Fruit fly (Drosophila melanogaster): Measurements from ENCODE around the gene Fur1.

Gene Fur1

dm6 chr3R:25515450-25516288, 42.8 kb upstream of the Fur1 start, which contains the start of gene msi (continued):
- TF ChIP-seq ssp (GFP tag; IDR thresholded peaks at IDR 0.05) (peak; percentile 96), pita (GFP tag; optimal IDR thresholded peaks at IDR 0.05) (no peak), CG31388 (GFP tag; optimal IDR thresholded peaks at IDR 0.05) (peak; percentile 93), CG32772 (GFP tag; IDR thresholded peaks at IDR 0.05) (peak; percentile 99), inv (GFP tag; IDR thresholded peaks at IDR 0.05; ENCODE audit: partially characterized antibody) (peak; percentile 48; the same call in 1 of the 2 replicates), scrt (GFP tag; optimal IDR thresholded peaks at IDR 0.05) (peak; percentile 97), run (tag; optimal IDR thresholded peaks at IDR 0.05) (peak; percentile 99), Ptx1 (GFP tag; IDR thresholded peaks at IDR 0.05) (peak; percentile 100), CG11560 (tag; IDR thresholded peaks at IDR 0.05) (peak; percentile 94), Nf-YB (GFP tag; optimal IDR thresholded peaks at IDR 0.05) (peak; percentile 92), CG8089 (GFP tag; optimal IDR thresholded peaks at IDR 0.05) (no peak), Elba2 (GFP tag; optimal IDR thresholded peaks at IDR 0.05) (peak; percentile 59), pho (GFP tag; optimal IDR thresholded peaks at IDR 0.05) (peak; percentile 40), emc (GFP tag; optimal IDR thresholded peaks at IDR 0.05) (peak; percentile 33), lmd (GFP tag; IDR thresholded peaks at IDR 0.05) (peak; percentile 99), gt (GFP tag; IDR thresholded peaks at IDR 0.05) (peak; percentile 96), CG4282 (GFP tag; optimal IDR thresholded peaks at IDR 0.05) (no peak), CG7745 (tag; optimal IDR thresholded peaks at IDR 0.05) (peak; percentile 87), psq (GFP tag; optimal IDR thresholded peaks at IDR 0.05) (peak; percentile 94), CG6689 (GFP tag; IDR thresholded peaks at IDR 0.05) (peak; percentile 99), CG13894 (tag; optimal IDR thresholded peaks at IDR 0.05) (peak; percentile 97), Ada2b (GFP tag; IDR thresholded peaks at IDR 0.05) (peak; percentile 99), CG9797 (GFP tag; optimal IDR thresholded peaks at IDR 0.05) (peak; percentile 57), pum (GFP tag; optimal IDR thresholded peaks at IDR 0.05) (peak; percentile 80), Ets97D (GFP tag; optimal IDR thresholded peaks at IDR 0.05) (peak; percentile 98), sqz (GFP tag; optimal IDR thresholded peaks at IDR 0.05) (peak; percentile 98), trh (GFP tag; optimal IDR thresholded peaks at IDR 0.05) (peak; percentile 92), Oaz (GFP tag; IDR thresholded peaks at IDR 0.05) (peak; percentile 96), CG5245 (GFP tag; optimal IDR thresholded peaks at IDR 0.05) (peak; percentile 93), Hr51 (GFP tag; optimal IDR thresholded peaks at IDR 0.05) (peak; percentile 86 to 100), caup (GFP tag; optimal IDR thresholded peaks at IDR 0.05; ENCODE audit: severe bottlenecking) (peak; percentile 98), chinmo (GFP tag; IDR thresholded peaks at IDR 0.05; ENCODE audit: partially characterized antibody) (peak; percentile 85; the same call in 3 of the 4 replicates), lilli (GFP tag; optimal IDR thresholded peaks at IDR 0.05) (peak; percentile 92), CG1529 (GFP tag; optimal IDR thresholded peaks at IDR 0.05) (peak; percentile 95), B-H1 (GFP tag; IDR thresholded peaks at IDR 0.05) (peak; percentile 98), CG10209 (GFP tag; optimal IDR thresholded peaks at IDR 0.05) (peak; percentile 99), BEAF-32 (GFP tag; optimal IDR thresholded peaks at IDR 0.05) (no peak), CG31365 (tag; optimal IDR thresholded peaks at IDR 0.05) (peak; percentile 62), CG12071 (GFP tag; optimal IDR thresholded peaks at IDR 0.05) (peak; percentile 92), CG43689 (GFP tag; IDR thresholded peaks at IDR 0.05) (peak; percentile 98), Ssrp (tag; optimal IDR thresholded peaks at IDR 0.05) (peak; percentile 100), CG12219 (GFP tag; optimal IDR thresholded peaks at IDR 0.05) (peak; percentile 87), dati (GFP tag; IDR thresholded peaks at IDR 0.05) (peak; percentile 91), onecut (GFP tag; IDR thresholded peaks at IDR 0.05) (peak; percentile 93), da (GFP tag; optimal IDR thresholded peaks at IDR 0.05) (no peak), CG11456 (GFP tag; IDR thresholded peaks at IDR 0.05) (peak; percentile 98), CG2120 (GFP tag; optimal IDR thresholded peaks at IDR 0.05) (peak; percentile 96), CG4360 (GFP tag; IDR thresholded peaks at IDR 0.05) (peak; percentile 88), CG7786 (GFP tag; optimal IDR thresholded peaks at IDR 0.05) (peak; percentile 75)
